Fruit fly (Drosophila melanogaster) whole organism, prepupa: ENCODE data around the gene Cen.
A peak's percentile ranks its signal among the peaks of the same experiment; 100 is the strongest.

Source experiments
- Blimp-1 ChIP-seq: fragments of 200-800 bp; sonication (Bioruptor generic); optimal IDR thresholded peaks from 3 replicates; lab custom pipeline; 2017; ENCODE audit warnings: missing biosample characterization, missing genetic modification characterization, mild to moderate bottlenecking, moderate library complexity, missing genetic modification reagents
- CG10669 ChIP-seq: fragments of 200-800 bp; sonication (Bioruptor generic); optimal IDR thresholded peaks from 3 replicates; lab custom pipeline; 2018; ENCODE audit warnings: missing biosample characterization, mild to moderate bottlenecking, missing genetic modification characterization, moderate library complexity
- CG11294 ChIP-seq: fragments of 200-800 bp; sonication (Bioruptor generic); IDR thresholded peaks from 2 replicates; pipeline ENCODE4 v1.3.6; 2022; ENCODE audit warnings: missing biosample characterization, missing genetic modification characterization
- CG11762 ChIP-seq: fragments of 200-800 bp; sonication (Bioruptor generic); optimal IDR thresholded peaks from 3 replicates; lab custom pipeline; 2016; ENCODE audit warnings: missing biosample characterization, missing genetic modification characterization; ENCODE audit not compliant: insufficient read depth
- CG11902 ChIP-seq: fragments of 200-800 bp; sonication (Bioruptor generic); optimal IDR thresholded peaks from 3 replicates; lab custom pipeline; 2016; ENCODE audit warnings: missing biosample characterization, missing genetic modification characterization
- CG15336 ChIP-seq: fragments of 200-800 bp; sonication (Bioruptor generic); IDR thresholded peaks from 2 replicates; pipeline ENCODE4 v1.3.6; 2022; ENCODE audit warnings: missing biosample characterization, missing genetic modification characterization
- CG1621 ChIP-seq: fragments of 200-800 bp; sonication (Bioruptor generic); optimal IDR thresholded peaks from 3 replicates; lab custom pipeline; 2018; ENCODE audit warnings: missing biosample characterization, mild to moderate bottlenecking, missing genetic modification characterization
- CG16779 ChIP-seq: fragments of 200-800 bp; sonication (Bioruptor generic); optimal IDR thresholded peaks from 3 replicates; lab custom pipeline; 2017; ENCODE audit warnings: missing biosample characterization, mild to moderate bottlenecking, missing genetic modification characterization
- CG3032 ChIP-seq: fragments of 200-800 bp; optimal IDR thresholded peaks from 2 replicates; lab custom pipeline; 2019; ENCODE audit warnings: missing biosample characterization, mild to moderate bottlenecking, missing genetic modification characterization, moderate library complexity
- CG31627 ChIP-seq: fragments of 200-800 bp; sonication (Bioruptor generic); optimal IDR thresholded peaks from 3 replicates; lab custom pipeline; 2016; ENCODE audit warnings: missing biosample characterization, missing genetic modification characterization
- CG32006 ChIP-seq: fragments of 200-800 bp; sonication (Bioruptor generic); optimal IDR thresholded peaks from 3 replicates; lab custom pipeline; 2017; ENCODE audit warnings: missing biosample characterization, mild to moderate bottlenecking, missing genetic modification characterization
- CG34406 ChIP-seq: fragments of 200-800 bp; sonication (Bioruptor generic); optimal IDR thresholded peaks from 3 replicates; lab custom pipeline; 2016; ENCODE audit warnings: missing biosample characterization, missing genetic modification characterization
- CG3919 ChIP-seq: fragments of 200-800 bp; sonication (Bioruptor generic); optimal IDR thresholded peaks from 3 replicates; lab custom pipeline; 2016; ENCODE audit warnings: missing biosample characterization, missing genetic modification characterization
- CG4318 ChIP-seq: fragments of 200-800 bp; sonication (Bioruptor generic); optimal IDR thresholded peaks from 3 replicates; lab custom pipeline; 2017; ENCODE audit warnings: missing biosample characterization, mild to moderate bottlenecking, missing genetic modification characterization
- CG6163 ChIP-seq: fragments of 200-800 bp; sonication (Bioruptor generic); IDR thresholded peaks from 3 replicates; pipeline ENCODE4 v1.3.6; 2022; ENCODE audit warnings: missing biosample characterization, missing genetic modification characterization
- CG6276 ChIP-seq: fragments of 200-800 bp; sonication (Bioruptor generic); optimal IDR thresholded peaks from 2 replicates; lab custom pipeline; 2017; ENCODE audit warnings: missing biosample characterization, mild to moderate bottlenecking, missing genetic modification characterization
- CG6792 ChIP-seq: fragments of 200-800 bp; sonication (Bioruptor generic); optimal IDR thresholded peaks from 3 replicates; lab custom pipeline; 2016; ENCODE audit warnings: missing biosample characterization, missing genetic modification characterization
- CG6808 ChIP-seq: fragments of 200-800 bp; sonication (Bioruptor generic); optimal IDR thresholded peaks from 3 replicates; lab custom pipeline; 2017; ENCODE audit warnings: missing biosample characterization, missing genetic modification characterization, mild to moderate bottlenecking, moderate library complexity, missing genetic modification reagents
- CG6854 ChIP-seq: fragments of 200-800 bp; sonication (Bioruptor generic); optimal IDR thresholded peaks from 2 replicates; lab custom pipeline; 2017; ENCODE audit warnings: missing biosample characterization, mild to moderate bottlenecking, missing genetic modification characterization
- CG8119 ChIP-seq: fragments of 200-800 bp; sonication (Bioruptor generic); IDR thresholded peaks from 3 replicates; pipeline ENCODE4 v1.3.6; 2022; ENCODE audit warnings: missing biosample characterization, missing genetic modification characterization
- CG8319 ChIP-seq: fragments of 200-800 bp; sonication (Bioruptor generic); optimal IDR thresholded peaks from 3 replicates; lab custom pipeline; 2016; ENCODE audit warnings: missing biosample characterization, missing genetic modification characterization
- CG8632 ChIP-seq: fragments of 200-800 bp; sonication (Bioruptor generic); optimal IDR thresholded peaks from 3 replicates; lab custom pipeline; 2016; ENCODE audit warnings: missing biosample characterization, missing genetic modification characterization
- CG9139 ChIP-seq: fragments of 200-800 bp; sonication (Bioruptor generic); optimal IDR thresholded peaks from 3 replicates; lab custom pipeline; 2017; ENCODE audit warnings: missing biosample characterization, mild to moderate bottlenecking, missing genetic modification characterization
- Eip75B ChIP-seq: fragments of 200-800 bp; sonication (Bioruptor generic); optimal IDR thresholded peaks from 3 replicates; lab custom pipeline; 2016; ENCODE audit warnings: missing biosample characterization, missing genetic modification characterization
- Eip78C ChIP-seq: fragments of 200-800 bp; sonication (Bioruptor generic); peaks from one replicate; lab custom pipeline; 2016; ENCODE audit warnings: missing biosample characterization, missing genetic modification characterization
- Eip93F ChIP-seq: fragments of 200-800 bp; sonication (Bioruptor generic); optimal IDR thresholded peaks from 2 replicates; lab custom pipeline; 2016; ENCODE audit warnings: missing biosample characterization, mild to moderate bottlenecking, missing genetic modification characterization
- Ets21C ChIP-seq: fragments of 200-800 bp; sonication (Bioruptor generic); optimal IDR thresholded peaks from 3 replicates; lab custom pipeline; 2016; ENCODE audit warnings: missing biosample characterization, missing genetic modification characterization
- Gug ChIP-seq: fragments of 200-800 bp; sonication (Bioruptor generic); IDR thresholded peaks from 2 replicates; pipeline ENCODE4 v1.3.6; 2022; ENCODE audit warnings: missing biosample characterization, missing genetic modification characterization
- Hr38 ChIP-seq: sonication (Bioruptor generic); optimal IDR thresholded peaks from 2 replicates; lab custom pipeline; 2016; ENCODE audit warnings: missing biosample characterization, missing genetic modification characterization
- Hr4 ChIP-seq: fragments of 200-800 bp; sonication (Bioruptor generic); optimal IDR thresholded peaks from 3 replicates; lab custom pipeline; 2016; ENCODE audit warnings: missing biosample characterization, missing genetic modification characterization
- Lpt ChIP-seq: fragments of 200-800 bp; sonication (Bioruptor generic); optimal IDR thresholded peaks from 3 replicates; lab custom pipeline; 2016; ENCODE audit warnings: missing biosample characterization, missing genetic modification characterization
- Met ChIP-seq: fragments of 200-800 bp; sonication (Bioruptor generic); optimal IDR thresholded peaks from 3 replicates; lab custom pipeline; 2016; ENCODE audit warnings: missing biosample characterization, missing genetic modification characterization
- OdsH ChIP-seq: fragments of 200-800 bp; sonication (Bioruptor generic); optimal IDR thresholded peaks from 3 replicates; lab custom pipeline; 2016; ENCODE audit warnings: missing biosample characterization, missing genetic modification characterization
- Smox ChIP-seq: fragments of 200-800 bp; sonication (Bioruptor generic); optimal IDR thresholded peaks from 3 replicates; lab custom pipeline; 2016; ENCODE audit warnings: missing biosample characterization, missing genetic modification characterization
- Sox102F ChIP-seq: fragments of 200-800 bp; sonication (Bioruptor generic); optimal IDR thresholded peaks from 2 replicates; lab custom pipeline; 2016; ENCODE audit warnings: missing biosample characterization, mild to moderate bottlenecking, missing genetic modification characterization
- Sox14 ChIP-seq: fragments of 200-800 bp; sonication (Bioruptor generic); optimal IDR thresholded peaks from 3 replicates; lab custom pipeline; 2016; ENCODE audit warnings: missing biosample characterization, missing genetic modification characterization
- Sox15 ChIP-seq: fragments of 200-800 bp; sonication (Bioruptor generic); optimal IDR thresholded peaks from 3 replicates; lab custom pipeline; 2016; ENCODE audit warnings: missing biosample characterization, missing genetic modification characterization
- achi ChIP-seq: fragments of 200-800 bp; sonication (Bioruptor generic); optimal IDR thresholded peaks from 3 replicates; lab custom pipeline; 2016; ENCODE audit warnings: missing biosample characterization, missing genetic modification characterization
- cyc ChIP-seq: fragments of 200-800 bp; sonication (Bioruptor generic); optimal IDR thresholded peaks from 3 replicates; lab custom pipeline; 2016; ENCODE audit warnings: missing biosample characterization, missing genetic modification characterization
- dac ChIP-seq: fragments of 200-800 bp; sonication (Bioruptor generic); optimal IDR thresholded peaks from 2 replicates; lab custom pipeline; 2017; ENCODE audit warnings: missing biosample characterization, mild to moderate bottlenecking, missing genetic modification characterization
- dsx ChIP-seq: fragments of 200-800 bp; optimal IDR thresholded peaks from 3 replicates; lab custom pipeline; 2019; ENCODE audit warnings: missing biosample characterization, mild to moderate bottlenecking, missing genetic modification characterization, moderate library complexity; ENCODE audit not compliant: poor library complexity, severe bottlenecking
- eg ChIP-seq: fragments of 200-800 bp; sonication (Bioruptor generic); IDR thresholded peaks from 3 replicates; pipeline ENCODE4 v1.3.6; 2022; ENCODE audit warnings: missing biosample characterization, missing genetic modification characterization
- fd59A ChIP-seq: fragments of 200-800 bp; sonication (Bioruptor generic); optimal IDR thresholded peaks from 2 replicates; lab custom pipeline; 2017; ENCODE audit warnings: missing biosample characterization, mild to moderate bottlenecking, missing genetic modification characterization, missing genetic modification reagents
- fd85E ChIP-seq: fragments of 200-800 bp; sonication (Bioruptor generic); optimal IDR thresholded peaks from 3 replicates; lab custom pipeline; 2016; ENCODE audit warnings: missing biosample characterization, missing genetic modification characterization
- fkh ChIP-seq: fragments of 200-800 bp; sonication (Bioruptor generic); optimal IDR thresholded peaks from 3 replicates; lab custom pipeline; 2017; ENCODE audit warnings: missing biosample characterization, mild to moderate bottlenecking, missing genetic modification characterization, moderate library complexity
- lz ChIP-seq: fragments of 200-800 bp; sonication (Bioruptor generic); optimal IDR thresholded peaks from 3 replicates; lab custom pipeline; 2016; ENCODE audit warnings: missing biosample characterization, missing genetic modification characterization
- net ChIP-seq: fragments of 200-800 bp; sonication (Bioruptor generic); optimal IDR thresholded peaks from 3 replicates; lab custom pipeline; 2016; ENCODE audit warnings: missing biosample characterization, missing genetic modification characterization
- pdm3 ChIP-seq: fragments of 200-800 bp; sonication (Bioruptor generic); optimal IDR thresholded peaks from 3 replicates; lab custom pipeline; 2016; ENCODE audit warnings: missing biosample characterization, missing genetic modification characterization
- spab ChIP-seq: fragments of 200-800 bp; sonication (Bioruptor generic); optimal IDR thresholded peaks from 2 replicates; lab custom pipeline; 2017; ENCODE audit warnings: missing biosample characterization, mild to moderate bottlenecking, missing genetic modification characterization, missing genetic modification reagents
- ss ChIP-seq, 2 experiments: fragments of 200-800 bp; sonication (Bioruptor generic); optimal IDR thresholded peaks; 2 replicates in 1 of 2; 3 replicates in 1 of 2; lab custom pipeline; 2017 to 2018; ENCODE audit warnings: mild to moderate bottlenecking in 2 of 2, missing biosample characterization in 2 of 2, missing genetic modification characterization in 2 of 2, moderate library complexity in 1 of 2
- svp ChIP-seq: fragments of 200-800 bp; sonication (Bioruptor generic); peaks from one replicate; lab custom pipeline; 2016; ENCODE audit warnings: missing biosample characterization, missing genetic modification characterization
- topi ChIP-seq: fragments of 200-800 bp; sonication (Bioruptor generic); optimal IDR thresholded peaks from 3 replicates; lab custom pipeline; 2016; ENCODE audit warnings: missing biosample characterization, missing genetic modification characterization

Gene Cen

dm6 chr2L:20645394-20645869 lies 36.2 kb downstream of the Cen start, which contains the start of the genes phr6-4 and CG2608:
TSS of gene phr6-4 (minus strand) at chr2L:20645791.
TSS of gene CG2608 (plus strand) at chr2L:20645822.
- peak; percentile 93 for TF ChIP-seq CG8632 (GFP tag; lab: Kevin White, UChicago)
- no peak for TF ChIP-seq Hr38 (GFP tag; lab: Kevin White, UChicago)
- TF ChIP-seq net, result peak; percentile 94
- peak; percentile 90 for TF ChIP-seq CG6163 (GFP tag; lab: Robert Waterston, UW)
- TF ChIP-seq fkh (GFP tag; lab: Kevin White, UChicago), result peak; percentile 89
- no peak for TF ChIP-seq CG4318 (GFP tag; lab: Kevin White, UChicago)
- peak; percentile 94 for TF ChIP-seq topi (GFP tag; lab: Kevin White, UChicago)
- no peak for TF ChIP-seq CG6276
- TF ChIP-seq Sox14, result peak; percentile 94
- TF ChIP-seq CG1621 (tag; lab: Kevin White, UChicago), result peak; percentile 87
- peak; percentile 91 for TF ChIP-seq CG6792 (GFP tag; lab: Kevin White, UChicago)
- TF ChIP-seq Sox102F (GFP tag; lab: Kevin White, UChicago), result peak; percentile 91
- peak; percentile 93 for TF ChIP-seq CG31627 (GFP tag; lab: Kevin White, UChicago)
- TF ChIP-seq CG11762 (GFP tag; lab: Kevin White, UChicago), result peak; percentile 89
- peak; percentile 95 for TF ChIP-seq CG8119 (GFP tag; lab: Robert Waterston, UW)
- TF ChIP-seq Gug (GFP tag; lab: Robert Waterston, UW), result peak; percentile 88
- TF ChIP-seq pdm3 (GFP tag; lab: Kevin White, UChicago), result peak; percentile 95
- TF ChIP-seq CG34406 (GFP tag; lab: Kevin White, UChicago), result peak; percentile 92
- peak; percentile 91 for TF ChIP-seq spab (GFP tag; lab: Kevin White, UChicago)
- TF ChIP-seq Eip93F, result peak; percentile 70
- TF ChIP-seq CG3032 (tag; lab: Kevin White, UChicago), result peak; percentile 95
- peak; percentile 86 for TF ChIP-seq Blimp-1 (GFP tag; lab: Kevin White, UChicago)
- peak; percentile 95 for TF ChIP-seq Hr4 (GFP tag; lab: Kevin White, UChicago)
- TF ChIP-seq dac (GFP tag; lab: Kevin White, UChicago), result peak; percentile 87
- TF ChIP-seq Lpt (GFP tag; lab: Kevin White, UChicago), result peak; percentile 91
- peak; percentile 95 for TF ChIP-seq Met
- TF ChIP-seq CG16779 (tag; lab: Kevin White, UChicago), result peak; percentile 89
- TF ChIP-seq CG11902 (GFP tag; lab: Kevin White, UChicago), result peak; percentile 83
- TF ChIP-seq CG10669 (GFP tag; lab: Kevin White, UChicago), result peak; percentile 93
- peak; percentile 86 for TF ChIP-seq Sox15 (GFP tag; lab: Kevin White, UChicago)
- TF ChIP-seq Eip75B (GFP tag; lab: Kevin White, UChicago), result peak; percentile 93
- peak; percentile 92 for TF ChIP-seq CG6808 (GFP tag; lab: Kevin White, UChicago)
- peak; percentile 95 for TF ChIP-seq svp (GFP tag; lab: Kevin White, UChicago)
- TF ChIP-seq CG8319, result peak; percentile 88
- TF ChIP-seq eg (GFP tag; lab: Robert Waterston, UW), result peak; percentile 87
- TF ChIP-seq CG6854 (GFP tag; lab: Kevin White, UChicago), result peak; percentile 88
- peak; percentile 93 for TF ChIP-seq Smox (GFP tag; lab: Kevin White, UChicago)
- TF ChIP-seq CG32006 (GFP tag; lab: Kevin White, UChicago), result peak; percentile 97
- TF ChIP-seq Eip78C (GFP tag; lab: Kevin White, UChicago), result peak; percentile 98
- TF ChIP-seq fd59A (GFP tag; lab: Kevin White, UChicago), result peak; percentile 93
- peak; percentile 87 for TF ChIP-seq Ets21C (GFP tag; lab: Kevin White, UChicago)
- peak; percentile 76 for TF ChIP-seq fd85E (GFP tag; lab: Kevin White, UChicago)
- TF ChIP-seq ss (GFP tag; optimal IDR thresholded peaks at IDR 0.05; lab: Kevin White, UChicago), result peak in 1 of 2 experiments; percentile 94
- peak; percentile 85 for TF ChIP-seq CG11294 (GFP tag; lab: Robert Waterston, UW)
- peak; percentile 92 for TF ChIP-seq cyc (GFP tag; lab: Kevin White, UChicago)
- TF ChIP-seq achi (GFP tag; lab: Kevin White, UChicago), result peak; percentile 94
- TF ChIP-seq CG9139 (GFP tag; lab: Kevin White, UChicago), result peak; percentile 89
- peak; percentile 95 for TF ChIP-seq lz
- TF ChIP-seq OdsH, result peak; percentile 95
- TF ChIP-seq CG15336 (GFP tag; lab: Robert Waterston, UW), result peak; percentile 91
- TF ChIP-seq CG3919 (GFP tag; lab: Kevin White, UChicago), result peak; percentile 94
- peak; percentile 92 for TF ChIP-seq dsx
